Fruit fly (Drosophila melanogaster) whole organism, embryonic: ENCODE measurements around the gene fbl.

Source experiments
- Bdp1 ChIP-seq: fragments of 200-800 bp; sonication (Bioruptor generic); optimal IDR thresholded peaks from 3 replicates; lab custom pipeline; 2016; ENCODE audit warnings: missing biosample characterization, missing genetic modification characterization
- CG10147 ChIP-seq: fragments of 200-800 bp; sonication (Bioruptor generic); optimal IDR thresholded peaks from 2 replicates; lab custom pipeline; 2019; ENCODE audit warnings: missing biosample characterization, mild to moderate bottlenecking, missing genetic modification characterization, moderate library complexity
- CG10209 ChIP-seq: fragments of 200-800 bp; sonication (Bioruptor generic); optimal IDR thresholded peaks from 3 replicates; lab custom pipeline; 2017; ENCODE audit warnings: missing biosample characterization, mild to moderate bottlenecking, missing genetic modification characterization, missing genetic modification reagents
- CG10274 ChIP-seq: fragments of 200-800 bp; sonication (Bioruptor generic); optimal IDR thresholded peaks from 3 replicates; lab custom pipeline; 2017; ENCODE audit warnings: missing biosample characterization, mild to moderate bottlenecking, missing genetic modification characterization
- CG10462 ChIP-seq: fragments of 200-800 bp; sonication (Bioruptor generic); optimal IDR thresholded peaks from 2 replicates; lab custom pipeline; 2016; ENCODE audit warnings: missing biosample characterization, missing genetic modification characterization
- CG10979 ChIP-seq: fragments of 200-800 bp; sonication (Bioruptor generic); optimal IDR thresholded peaks from 2 replicates; lab custom pipeline; 2018; ENCODE audit warnings: missing biosample characterization, mild to moderate bottlenecking, missing genetic modification characterization, moderate library complexity
- CG11695 ChIP-seq: fragments of 200-800 bp; sonication (Bioruptor generic); IDR thresholded peaks from 3 replicates; pipeline ENCODE4 v1.3.6; 2022; ENCODE audit warnings: missing biosample characterization, missing genetic modification characterization
- CG12299 ChIP-seq: fragments of 200-800 bp; sonication (Bioruptor generic); optimal IDR thresholded peaks from 2 replicates; lab custom pipeline; 2018; ENCODE audit warnings: missing biosample characterization, mild to moderate bottlenecking, missing genetic modification characterization
- CG13296 ChIP-seq: fragments of 200-800 bp; sonication (Bioruptor generic); optimal IDR thresholded peaks from 3 replicates; lab custom pipeline; 2018; ENCODE audit warnings: missing biosample characterization, mild to moderate bottlenecking, missing genetic modification characterization
- CG13624 ChIP-seq: fragments of 200-800 bp; sonication (Bioruptor generic); optimal IDR thresholded peaks from 2 replicates; lab custom pipeline; 2016; ENCODE audit warnings: missing biosample characterization, missing genetic modification characterization
- CG14441 ChIP-seq: fragments of 200-800 bp; sonication (Bioruptor generic); IDR thresholded peaks from 2 replicates; pipeline ENCODE4 v1.3.6; 2022; ENCODE audit warnings: missing biosample characterization, missing genetic modification characterization
- CG17361 ChIP-seq: fragments of 200-800 bp; sonication (Bioruptor generic); IDR thresholded peaks from 3 replicates; pipeline ENCODE4 v1.3.6; 2022; ENCODE audit warnings: missing biosample characterization, missing genetic modification characterization
- CG1792 ChIP-seq: fragments of 200-800 bp; sonication (Bioruptor generic); optimal IDR thresholded peaks from 2 replicates; lab custom pipeline; 2016; ENCODE audit warnings: missing biosample characterization, missing genetic modification characterization
- CG18764 ChIP-seq: fragments of 200-800 bp; sonication (Bioruptor generic); optimal IDR thresholded peaks from 3 replicates; lab custom pipeline; 2016; ENCODE audit warnings: missing biosample characterization, missing genetic modification characterization
- CG4282 ChIP-seq: fragments of 200-800 bp; sonication (Bioruptor generic); optimal IDR thresholded peaks from 2 replicates; lab custom pipeline; 2016; ENCODE audit warnings: missing biosample characterization, missing genetic modification characterization
- CG43689 ChIP-seq: fragments of 200-800 bp; sonication (Bioruptor generic); IDR thresholded peaks from 2 replicates; pipeline ENCODE4 v1.3.6; 2022; ENCODE audit warnings: missing biosample characterization, missing genetic modification characterization
- CG5245 ChIP-seq: fragments of 200-800 bp; sonication (Bioruptor generic); optimal IDR thresholded peaks from 3 replicates; lab custom pipeline; 2016; ENCODE audit warnings: missing biosample characterization, missing genetic modification characterization
- CG7786 ChIP-seq: fragments of 200-800 bp; sonication (Bioruptor generic); optimal IDR thresholded peaks from 2 replicates; lab custom pipeline; 2016; ENCODE audit warnings: missing biosample characterization, missing genetic modification characterization
- CG7839 ChIP-seq: fragments of 200-800 bp; sonication (Bioruptor generic); optimal IDR thresholded peaks from 3 replicates; lab custom pipeline; 2018; ENCODE audit warnings: missing biosample characterization, mild to moderate bottlenecking, missing genetic modification characterization, moderate library complexity
- CG9797 ChIP-seq: fragments of 200-800 bp; sonication (Bioruptor generic); optimal IDR thresholded peaks from 3 replicates; lab custom pipeline; 2018; ENCODE audit warnings: missing biosample characterization, mild to moderate bottlenecking, missing genetic modification characterization
- Dad ChIP-seq: fragments of 200-800 bp; sonication (Bioruptor generic); optimal IDR thresholded peaks from 3 replicates; lab custom pipeline; 2016; ENCODE audit warnings: missing biosample characterization, missing genetic modification characterization
- Dll ChIP-seq: fragments of 200-800 bp; sonication (Bioruptor generic); IDR thresholded peaks from 4 replicates; pipeline ENCODE4 v1.3.6; 2022; ENCODE audit warnings: missing biosample characterization, missing genetic modification characterization; ENCODE audit not compliant: partially characterized antibody
- Dref ChIP-seq: fragments of 200-800 bp; sonication (Bioruptor generic); IDR thresholded peaks from 2 replicates; pipeline ENCODE4 v1.3.6; 2022; ENCODE audit warnings: missing biosample characterization, missing genetic modification characterization
- Hr39 ChIP-seq: fragments of >200 bp; optimal IDR thresholded peaks from 2 replicates; lab custom pipeline; 2017
- MESR4 ChIP-seq: fragments of 200-800 bp; sonication (Bioruptor generic); optimal IDR thresholded peaks from 2 replicates; lab custom pipeline; 2018; ENCODE audit warnings: missing biosample characterization, mild to moderate bottlenecking, missing genetic modification characterization, moderate library complexity
- Mad ChIP-seq: fragments of 200-800 bp; sonication (Bioruptor generic); optimal IDR thresholded peaks from 2 replicates; lab custom pipeline; 2016; ENCODE audit warnings: missing biosample characterization, missing genetic modification characterization
- Meics ChIP-seq: fragments of 200-800 bp; sonication (Bioruptor generic); optimal IDR thresholded peaks from 2 replicates; lab custom pipeline; 2017; ENCODE audit warnings: missing biosample characterization, mild to moderate bottlenecking, missing genetic modification characterization
- Mrtf ChIP-seq: fragments of 200-800 bp; sonication (Bioruptor generic); IDR thresholded peaks from 3 replicates; pipeline ENCODE4 v1.3.6; 2022; ENCODE audit warnings: missing biosample characterization, missing genetic modification characterization
- NK7.1 ChIP-seq: fragments of 200-800 bp; sonication (Bioruptor generic); optimal IDR thresholded peaks from 3 replicates; lab custom pipeline; 2016; ENCODE audit warnings: missing biosample characterization, missing genetic modification characterization
- Nf-YC ChIP-seq: fragments of 200-800 bp; optimal IDR thresholded peaks from 3 replicates; lab custom pipeline; 2019; ENCODE audit warnings: missing biosample characterization, mild to moderate bottlenecking, missing genetic modification characterization, moderate library complexity
- Pdp1 ChIP-seq, 2 experiments: fragments of 200-800 bp; sonication (Bioruptor generic); optimal IDR thresholded peaks; 3 replicates each; lab custom pipeline; 2016; ENCODE audit warnings: missing biosample characterization in 2 of 2, missing genetic modification characterization in 2 of 2, mild to moderate bottlenecking in 1 of 2, moderate library complexity in 1 of 2
- Six4 ChIP-seq: fragments of 200-800 bp; sonication (Bioruptor generic); optimal IDR thresholded peaks from 2 replicates; lab custom pipeline; 2016; ENCODE audit warnings: missing biosample characterization, missing genetic modification characterization
- Sry-δ ChIP-seq: fragments of 200-800 bp; sonication (Bioruptor generic); optimal IDR thresholded peaks from 2 replicates; lab custom pipeline; 2016; ENCODE audit warnings: missing biosample characterization, missing genetic modification characterization
- YL-1 ChIP-seq: fragments of 200-800 bp; sonication (Bioruptor generic); optimal IDR thresholded peaks from 3 replicates; lab custom pipeline; 2017; ENCODE audit warnings: missing biosample characterization, mild to moderate bottlenecking, missing genetic modification characterization
- al ChIP-seq: fragments of 200-800 bp; sonication (Bioruptor generic); IDR thresholded peaks from 2 replicates; pipeline ENCODE4 v1.3.6; 2022; ENCODE audit warnings: missing biosample characterization, missing genetic modification characterization
- ase ChIP-seq: fragments of 200-800 bp; sonication (Bioruptor generic); IDR thresholded peaks from 3 replicates; pipeline ENCODE4 v1.3.6; 2022; ENCODE audit warnings: missing biosample characterization, missing genetic modification characterization
- bcd ChIP-seq: fragments of 200-800 bp; sonication (Bioruptor generic); optimal IDR thresholded peaks from 2 replicates; lab custom pipeline; 2017; ENCODE audit warnings: missing biosample characterization, mild to moderate bottlenecking, missing genetic modification characterization
- cato ChIP-seq: fragments of 200-800 bp; sonication (Bioruptor generic); optimal IDR thresholded peaks from 2 replicates; lab custom pipeline; 2016; ENCODE audit warnings: missing biosample characterization, missing genetic modification characterization, borderline replicate concordance
- cg ChIP-seq: fragments of 200-800 bp; sonication (Bioruptor generic); optimal IDR thresholded peaks from 3 replicates; lab custom pipeline; 2019; ENCODE audit warnings: missing biosample characterization, mild to moderate bottlenecking, missing genetic modification characterization, moderate library complexity
- crc ChIP-seq: fragments of 200-800 bp; sonication (Bioruptor generic); optimal IDR thresholded peaks from 2 replicates; lab custom pipeline; 2016; ENCODE audit warnings: missing biosample characterization, missing genetic modification characterization
- dimm ChIP-seq: fragments of 200-800 bp; sonication (Bioruptor generic); IDR thresholded peaks from 2 replicates; pipeline ENCODE4 v1.3.6; 2022; ENCODE audit warnings: missing biosample characterization, missing genetic modification characterization
- dmrt99B ChIP-seq: fragments of 200-800 bp; sonication (Bioruptor generic); optimal IDR thresholded peaks from 2 replicates; lab custom pipeline; 2018; ENCODE audit warnings: missing biosample characterization, mild to moderate bottlenecking, missing genetic modification characterization, moderate library complexity
- dysf ChIP-seq: fragments of 200-800 bp; sonication (Bioruptor generic); IDR thresholded peaks from 3 replicates; pipeline ENCODE4 v1.3.6; 2022; ENCODE audit warnings: missing biosample characterization, missing genetic modification characterization
- ems ChIP-seq: fragments of 200-800 bp; sonication (Bioruptor generic); optimal IDR thresholded peaks from 3 replicates; lab custom pipeline; 2016; ENCODE audit warnings: missing biosample characterization, missing genetic modification characterization
- gce ChIP-seq: fragments of 200-800 bp; sonication (Bioruptor generic); IDR thresholded peaks from 3 replicates; pipeline ENCODE4 v1.3.6; 2022; ENCODE audit warnings: missing biosample characterization, missing genetic modification characterization
- hbn ChIP-seq: fragments of 200-800 bp; sonication (Bioruptor generic); IDR thresholded peaks from 2 replicates; pipeline ENCODE4 v1.3.6; 2022; ENCODE audit warnings: missing biosample characterization, missing genetic modification characterization; ENCODE audit not compliant: partially characterized antibody
- oc ChIP-seq: fragments of 200-800 bp; sonication (Bioruptor generic); optimal IDR thresholded peaks from 2 replicates; lab custom pipeline; 2018; ENCODE audit warnings: missing biosample characterization, mild to moderate bottlenecking, missing genetic modification characterization, moderate library complexity
- slp2 ChIP-seq: fragments of 200-800 bp; sonication (Bioruptor generic); optimal IDR thresholded peaks from 2 replicates; lab custom pipeline; 2016; ENCODE audit warnings: missing biosample characterization, missing genetic modification characterization
- sug ChIP-seq: fragments of 200-800 bp; optimal IDR thresholded peaks from 2 replicates; lab custom pipeline; 2019; ENCODE audit warnings: missing biosample characterization, mild to moderate bottlenecking, missing genetic modification characterization, moderate library complexity
- zen ChIP-seq: fragments of 200-800 bp; sonication (Bioruptor generic); optimal IDR thresholded peaks from 3 replicates; lab custom pipeline; 2018; ENCODE audit warnings: missing biosample characterization, mild to moderate bottlenecking, missing genetic modification characterization, moderate library complexity

Gene fbl

dm6 chr3L:20401026-20401912 is 17.0 kb downstream of the fbl start, which contains the start of gene trbl (continued):
- TF ChIP-seq slp2 (GFP tag; lab: Kevin White, UChicago), result no peak
- no peak for TF ChIP-seq Six4 (GFP tag; lab: Kevin White, UChicago)
- peak; percentile 25 for TF ChIP-seq CG7839 (tag; lab: Kevin White, UChicago)
- TF ChIP-seq bcd (GFP tag; lab: Kevin White, UChicago), result no peak
- TF ChIP-seq CG13296, result peak; percentile 53
- TF ChIP-seq Sry-δ (GFP tag; lab: Kevin White, UChicago), result no peak
- TF ChIP-seq CG43689 (GFP tag; lab: Robert Waterston, UW), result no peak
- TF ChIP-seq sug (tag; lab: Kevin White, UChicago), result no peak
- no peak for TF ChIP-seq Mad (GFP tag; lab: Kevin White, UChicago)
- TF ChIP-seq dysf (GFP tag; lab: Robert Waterston, UW), result no peak
- no peak for TF ChIP-seq cato (GFP tag; lab: Kevin White, UChicago)
- TF ChIP-seq MESR4 (GFP tag; lab: Kevin White, UChicago), result peak; percentile 37
- TF ChIP-seq CG10979, result peak; percentile 24
- TF ChIP-seq Dad (GFP tag; lab: Kevin White, UChicago), result no peak
- no peak for TF ChIP-seq CG1792 (GFP tag; lab: Kevin White, UChicago)
- peak; percentile 60 for TF ChIP-seq CG12299
- TF ChIP-seq gce (GFP tag; lab: Robert Waterston, UW), result no peak
- TF ChIP-seq Dll, result 0 out of 4 replicates have a peak, but pooled peaks have one; percentile 52
- TF ChIP-seq CG10209, result no peak
- no peak for TF ChIP-seq CG10462 (GFP tag; lab: Kevin White, UChicago)
- TF ChIP-seq Meics, result peak; percentile 19
- no peak for TF ChIP-seq al (GFP tag; lab: Robert Waterston, UW)
- TF ChIP-seq ems, result no peak
- no peak for TF ChIP-seq NK7.1 (GFP tag; lab: Kevin White, UChicago)
- TF ChIP-seq zen (tag; lab: Kevin White, UChicago), result peak; percentile 73
- peak; percentile 50 for TF ChIP-seq hbn (GFP tag; lab: Robert Waterston, UW)
- TF ChIP-seq YL-1 (GFP tag; lab: Kevin White, UChicago), result no peak
- TF ChIP-seq ase (GFP tag; lab: Robert Waterston, UW), result no peak
- no peak for TF ChIP-seq dimm (GFP tag; lab: Robert Waterston, UW)
- no peak for TF ChIP-seq Mrtf (GFP tag; lab: Robert Waterston, UW)
- peak; percentile 38 for TF ChIP-seq cg (GFP tag; lab: Kevin White, UChicago)
- TF ChIP-seq CG10147, result no peak
- no peak for TF ChIP-seq CG11695
- no peak for TF ChIP-seq CG14441 (GFP tag; lab: Robert Waterston, UW)
- no peak for TF ChIP-seq crc (GFP tag; lab: Kevin White, UChicago)
- no peak for TF ChIP-seq CG4282 (GFP tag; lab: Kevin White, UChicago)
- no peak for TF ChIP-seq CG10274 (GFP tag; lab: Kevin White, UChicago)
- peak; percentile 86 for TF ChIP-seq CG9797 (GFP tag; lab: Kevin White, UChicago)
- peak; percentile 59 for TF ChIP-seq Nf-YC (tag; lab: Kevin White, UChicago)
- no peak for TF ChIP-seq Bdp1 (GFP tag; lab: Kevin White, UChicago)
- peak; percentile 23 for TF ChIP-seq dmrt99B (tag; lab: Kevin White, UChicago)
- TF ChIP-seq CG13624, result peak; percentile 69
- no peak for TF ChIP-seq Hr39 (lab: Kevin White, UChicago)
- TF ChIP-seq CG5245, result no peak
- no peak for TF ChIP-seq CG17361 (GFP tag; lab: Robert Waterston, UW)
- TF ChIP-seq CG18764 (GFP tag; lab: Kevin White, UChicago), result no peak
- TF ChIP-seq Pdp1 (GFP tag; optimal IDR thresholded peaks at IDR 0.05; lab: Kevin White, UChicago), result no peak
- no peak for TF ChIP-seq CG7786
- no peak for TF ChIP-seq Dref (GFP tag; lab: Robert Waterston, UW)
- TF ChIP-seq oc (tag; lab: Kevin White, UChicago), result peak; percentile 47
